Fruit fly (Drosophila melanogaster): ENCODE data around the gene Ugt307A1.

Gene Ugt307A1

DNA sequence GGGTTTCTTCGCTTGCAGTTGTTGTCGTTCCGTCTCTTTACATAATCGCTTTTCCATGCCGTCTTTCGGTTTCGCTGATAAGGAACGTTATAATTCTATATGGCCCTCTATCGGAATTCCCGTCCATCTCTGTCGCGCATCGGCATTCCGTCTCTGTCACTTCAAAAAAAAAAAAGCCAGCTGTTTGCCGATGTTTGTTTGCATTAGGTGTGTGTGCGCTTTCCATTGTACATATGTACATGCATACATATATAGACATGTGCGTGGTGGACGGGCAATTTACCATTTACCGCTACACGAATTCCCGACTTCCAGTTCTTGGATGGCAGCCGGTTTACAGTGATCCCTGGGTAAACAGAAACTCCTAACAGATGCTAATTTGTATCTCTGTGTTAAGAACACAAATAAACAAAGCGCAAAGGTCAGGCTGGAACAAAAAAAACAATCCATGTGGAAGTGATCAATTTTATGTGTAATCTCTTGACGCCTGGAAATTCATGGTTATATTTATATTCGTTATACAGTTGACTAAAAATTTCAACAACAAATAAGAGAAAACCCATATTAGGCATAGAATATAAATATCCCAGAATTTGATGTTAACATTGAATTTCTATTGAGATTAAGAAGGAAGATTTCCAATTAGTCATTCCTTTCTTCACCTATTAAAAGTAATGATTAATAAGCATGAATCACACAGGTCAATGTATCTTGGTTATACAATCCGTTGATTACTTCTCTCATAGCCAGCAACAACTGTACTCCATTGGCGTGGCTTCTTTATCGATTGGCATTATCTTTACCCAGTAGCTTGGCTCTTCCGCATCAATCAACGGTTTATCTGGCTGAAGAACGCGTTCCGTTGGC lies 24.5 kb upstream of the Ugt307A1 start (continued):
- TF ChIP-seq ham (GFP tag; IDR thresholded peaks at IDR 0.05) (no peak), Dip3 (GFP tag; optimal IDR thresholded peaks at IDR 0.05) (no peak), Nf-YB (GFP tag; optimal IDR thresholded peaks at IDR 0.05) (peak; percentile 9), CG4617 (GFP tag; optimal IDR thresholded peaks at IDR 0.05; ENCODE audit: borderline replicate concordance) (no peak), CG9215 (GFP tag; IDR thresholded peaks at IDR 0.05) (no peak), fd64A (GFP tag; optimal IDR thresholded peaks at IDR 0.05) (peak; percentile 40), dm (GFP tag; optimal IDR thresholded peaks at IDR 0.05) (no peak), grn (GFP tag; optimal IDR thresholded peaks at IDR 0.05) (peak; percentile 25), insv (GFP tag; optimal IDR thresholded peaks at IDR 0.05) (no peak), CrebB (tag; optimal IDR thresholded peaks at IDR 0.05) (peak; percentile 28), ttk (GFP tag; IDR thresholded peaks at IDR 0.05) (no peak), schlank (tag; optimal IDR thresholded peaks at IDR 0.05) (no peak), ato (GFP tag; IDR thresholded peaks at IDR 0.05; ENCODE audit: partially characterized antibody) (no peak), CG7928 (GFP tag; optimal IDR thresholded peaks at IDR 0.05) (no peak), toy (GFP tag; IDR thresholded peaks at IDR 0.05) (no peak), ash1 (GFP tag; optimal IDR thresholded peaks at IDR 0.05) (no peak), ATbp (GFP tag; optimal IDR thresholded peaks at IDR 0.05) (peak; percentile 80), H2.0 (GFP tag; IDR thresholded peaks at IDR 0.05) (no peak), sens-2 (GFP tag; IDR thresholded peaks at IDR 0.05) (no peak), Awh (GFP tag; IDR thresholded peaks at IDR 0.05) (peak; percentile 18; the same call in 1 of the 2 replicates), pfk (GFP tag; optimal IDR thresholded peaks at IDR 0.05) (no peak), CG11504 (tag; optimal IDR thresholded peaks at IDR 0.05) (peak; percentile 36), ab (GFP tag; optimal IDR thresholded peaks at IDR 0.05) (no peak), fd3F (GFP tag; optimal IDR thresholded peaks at IDR 0.05) (no peak), inv (GFP tag; IDR thresholded peaks at IDR 0.05; ENCODE audit: partially characterized antibody) (no peak), CG18011 (GFP tag; optimal IDR thresholded peaks at IDR 0.05) (no peak), CG33557 (GFP tag; optimal IDR thresholded peaks at IDR 0.05) (peak; percentile 87), seq (GFP tag; IDR thresholded peaks at IDR 0.05) (peak; percentile 66), cg (GFP tag; optimal IDR thresholded peaks at IDR 0.05) (peak; percentile 35), CG4328 (GFP tag; optimal IDR thresholded peaks at IDR 0.05) (no peak), Meics (GFP tag; optimal IDR thresholded peaks at IDR 0.05) (no peak), CG5245 (GFP tag; optimal IDR thresholded peaks at IDR 0.05) (no peak), rib (GFP tag; IDR thresholded peaks at IDR 0.05) (peak; percentile 18; the same call in 1 of the 2 replicates), gce (GFP tag; IDR thresholded peaks at IDR 0.05) (no peak), CG13775 (GFP tag; optimal IDR thresholded peaks at IDR 0.05) (peak; percentile 6), CG30020 (tag; optimal IDR thresholded peaks at IDR 0.05) (no peak), CG13624 (GFP tag; optimal IDR thresholded peaks at IDR 0.05) (no peak), sim (GFP tag; IDR thresholded peaks at IDR 0.05) (0 out of 2 replicates have a peak, but pooled peaks have one; percentile 9), HLH54F (GFP tag; optimal IDR thresholded peaks at IDR 0.05) (peak; percentile 21), croc (GFP tag; conservative IDR thresholded peaks at IDR 0.05) (no peak), Max (GFP tag; optimal IDR thresholded peaks at IDR 0.05) (no peak), Sry-δ (GFP tag; optimal IDR thresholded peaks at IDR 0.05) (no peak), Rx (GFP tag; IDR thresholded peaks at IDR 0.05) (no peak), CG6791 (GFP tag; IDR thresholded peaks at IDR 0.05; ENCODE audit: partially characterized antibody) (no peak), onecut (GFP tag; IDR thresholded peaks at IDR 0.05) (peak; percentile 71), chinmo (GFP tag; IDR thresholded peaks at IDR 0.05; ENCODE audit: partially characterized antibody) (peak; percentile 85; the same call in 2 of the 4 replicates), CG1529 (GFP tag; optimal IDR thresholded peaks at IDR 0.05) (peak; percentile 64), Hr51 (GFP tag; optimal IDR thresholded peaks at IDR 0.05) (peak in 1 of 2 experiments; percentile 15), pho (GFP tag; optimal IDR thresholded peaks at IDR 0.05) (no peak)
